Fruit fly (Drosophila melanogaster) whole organism, wandering third instar larva: ENCODE data around the gene Muc68Ca.

Source experiments
- psq ChIP-seq: fragments of 200-800 bp; sonication (Bioruptor generic); optimal IDR thresholded peaks from 3 replicates; lab custom pipeline; 2017; ENCODE audit warnings: missing biosample characterization, mild to moderate bottlenecking, missing genetic modification characterization, moderate library complexity
- sv ChIP-seq: fragments of 200-800 bp; sonication (Bioruptor generic); optimal IDR thresholded peaks from 3 replicates; lab custom pipeline; 2016; ENCODE audit warnings: missing biosample characterization, missing genetic modification characterization
- usp ChIP-seq: fragments of >200 bp; optimal IDR thresholded peaks from 2 replicates; lab custom pipeline; 2017; ENCODE audit warnings: missing biosample characterization, missing genetic modification characterization

DNA sequence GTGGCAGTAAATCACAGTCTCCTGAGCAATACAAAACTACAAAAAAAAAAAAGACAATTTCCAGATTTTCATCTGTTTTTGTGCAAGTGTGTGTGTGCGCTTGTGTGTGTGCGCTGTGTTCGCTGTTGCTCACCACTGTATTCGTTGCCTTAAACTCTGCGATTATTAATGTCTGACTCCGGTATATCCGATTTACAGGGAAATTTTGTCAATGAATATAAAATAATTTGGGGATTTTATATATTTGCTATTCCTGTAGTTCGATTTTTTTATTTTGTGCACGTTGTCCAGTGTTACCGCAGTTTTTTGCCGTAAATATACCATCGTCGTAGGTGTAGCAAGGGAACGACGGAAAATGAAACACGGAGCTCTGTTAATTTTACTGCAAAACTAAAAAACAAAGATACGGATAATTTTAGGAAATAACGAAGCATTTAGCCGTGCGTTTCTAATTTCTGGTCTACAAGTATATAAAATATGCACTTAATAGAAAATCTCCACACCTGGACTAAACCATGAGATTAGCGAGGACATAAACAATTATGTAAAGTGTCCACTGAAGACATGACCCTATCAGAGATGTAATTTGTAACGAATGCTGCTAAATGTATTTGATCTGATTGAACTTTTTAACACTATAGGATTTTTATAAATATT, 10.6 kb downstream of the Muc68Ca start, which contains the start of gene Duba:
- TF ChIP-seq usp (no peak), sv (GFP tag; lab: Kevin White, UChicago) (no peak), psq (no peak)
